Worm (Caenorhabditis elegans): ENCODE results near the gene eat-2.

DNA sequence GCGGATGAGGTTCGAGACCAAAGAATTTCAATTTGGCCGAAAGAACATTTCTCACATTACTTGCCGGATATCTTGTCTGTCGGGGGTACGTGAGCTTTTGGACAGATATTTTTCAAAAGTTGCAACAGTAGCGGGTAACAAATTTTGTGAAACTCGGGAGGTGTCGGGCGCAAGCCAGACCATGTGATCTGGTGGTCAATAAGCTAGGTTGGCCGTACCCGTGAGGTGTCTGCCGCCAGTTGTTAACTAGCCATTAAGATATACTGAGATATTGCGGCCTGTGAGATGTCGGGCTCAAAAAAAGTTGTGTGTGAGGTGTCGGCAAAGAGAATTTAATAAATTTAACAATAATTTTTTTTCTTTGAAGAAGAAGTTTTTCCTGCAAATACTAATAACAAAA lies 53.1 kb downstream of the eat-2 start:
- TF ChIP-seq nhr-28 (tag; optimal IDR thresholded peaks at IDR 0.05) (no peak), lin-13 (tag; optimal IDR thresholded peaks at IDR 0.05) (no peak), ceh-39 (tag; optimal IDR thresholded peaks at IDR 0.05) (no peak), blmp-1 (tag; optimal IDR thresholded peaks at IDR 0.05) (no peak), lsy-2 (tag; optimal IDR thresholded peaks at IDR 0.05) (no peak), unc-62 (GFP tag; optimal IDR thresholded peaks at IDR 0.05) (no peak), elt-1 (tag; optimal IDR thresholded peaks at IDR 0.05; ENCODE audit: borderline replicate concordance, insufficient read depth) (no peak), flh-1 (GFP tag; optimal IDR thresholded peaks at IDR 0.05) (no peak), sptf-1 (tag; optimal IDR thresholded peaks at IDR 0.05) (no peak), lin-32 (GFP tag; optimal IDR thresholded peaks at IDR 0.05) (no peak), nhr-237 (tag; optimal IDR thresholded peaks at IDR 0.05) (no peak)

All from whole organism, mixed stage, embryonic.